Fruit fly (Drosophila melanogaster) whole organism, adult: ENCODE measurements around the gene CG33965.
"Not testable (repeated sequence)": the region's sequence is repeated elsewhere in the genome, so short reads cannot be mapped to it uniquely, and the experiment has no call there.

Experiments
- CG11617 ChIP-seq: fragments of 200-800 bp; sonication (Bioruptor generic); optimal IDR thresholded peaks from 2 replicates; lab custom pipeline; 2017; ENCODE audit warnings: mild to moderate bottlenecking, missing biosample characterization, missing genetic modification reagents, missing genetic modification characterization
- CG12768 ChIP-seq: fragments of 200-800 bp; sonication (Bioruptor generic); optimal IDR thresholded peaks from 2 replicates; lab custom pipeline; 2017; ENCODE audit warnings: missing biosample characterization, missing genetic modification characterization, mild to moderate bottlenecking, moderate library complexity, missing genetic modification reagents
- CG14711 ChIP-seq: fragments of 200-800 bp; sonication (Bioruptor generic); optimal IDR thresholded peaks from 2 replicates; lab custom pipeline; 2018; ENCODE audit warnings: missing biosample characterization, mild to moderate bottlenecking, missing genetic modification characterization, moderate library complexity
- CG1620 ChIP-seq: fragments of 200-800 bp; sonication (Bioruptor generic); optimal IDR thresholded peaks from 2 replicates; lab custom pipeline; 2016; ENCODE audit warnings: missing biosample characterization, missing genetic modification characterization
- CG33017 ChIP-seq: fragments of 200-800 bp; sonication (Bioruptor generic); optimal IDR thresholded peaks from 2 replicates; lab custom pipeline; 2018; ENCODE audit warnings: missing biosample characterization, mild to moderate bottlenecking, missing genetic modification characterization, moderate library complexity
- CG5204 ChIP-seq: fragments of 200-800 bp; sonication (Bioruptor generic); optimal IDR thresholded peaks from 2 replicates; lab custom pipeline; 2016; ENCODE audit warnings: missing biosample characterization, missing genetic modification characterization
- CG7045 ChIP-seq: fragments of 200-800 bp; sonication (Bioruptor generic); optimal IDR thresholded peaks from 2 replicates; lab custom pipeline; 2017; ENCODE audit warnings: missing biosample characterization, mild to moderate bottlenecking, missing genetic modification characterization
- CG7101 ChIP-seq: fragments of 200-800 bp; sonication (Bioruptor generic); optimal IDR thresholded peaks from 2 replicates; lab custom pipeline; 2018; ENCODE audit warnings: missing biosample characterization, mild to moderate bottlenecking, missing genetic modification characterization, moderate library complexity
- Clk ChIP-seq: fragments of 200-800 bp; sonication (Bioruptor generic); optimal IDR thresholded peaks from 2 replicates; lab custom pipeline; 2017; ENCODE audit warnings: missing biosample characterization, missing genetic modification characterization
- Crg-1 ChIP-seq: fragments of 200-800 bp; sonication (Bioruptor generic); optimal IDR thresholded peaks from 2 replicates; lab custom pipeline; 2016; ENCODE audit warnings: missing biosample characterization, missing genetic modification characterization
- Hr96 ChIP-seq: fragments of 200-800 bp; sonication (Bioruptor generic); optimal IDR thresholded peaks from 2 replicates; lab custom pipeline; 2016; ENCODE audit warnings: missing biosample characterization, missing genetic modification characterization
- Mnt ChIP-seq: fragments of 200-800 bp; sonication (Bioruptor generic); optimal IDR thresholded peaks from 2 replicates; lab custom pipeline; 2016; ENCODE audit warnings: missing biosample characterization, mild to moderate bottlenecking, missing genetic modification characterization
- bab1 ChIP-seq: fragments of 200-800 bp; sonication (Bioruptor generic); optimal IDR thresholded peaks from 3 replicates; lab custom pipeline; 2019; ENCODE audit warnings: missing biosample characterization, mild to moderate bottlenecking, missing genetic modification characterization, moderate library complexity
- cic ChIP-seq: fragments of 200-800 bp; sonication (Bioruptor generic); optimal IDR thresholded peaks from 2 replicates; lab custom pipeline; 2017; ENCODE audit warnings: missing biosample characterization, mild to moderate bottlenecking, missing genetic modification characterization, moderate library complexity
- cnc ChIP-seq, 2 experiments: fragments of >200 bp; optimal IDR thresholded peaks; 2 replicates each; lab custom pipeline; 2017
- kay ChIP-seq: fragments of 200-800 bp; sonication (Bioruptor generic); peaks from one replicate; lab custom pipeline; 2016; ENCODE audit warnings: missing biosample characterization, missing genetic modification characterization, borderline replicate concordance
- ovo ChIP-seq: fragments of 200-800 bp; sonication (Bioruptor generic); optimal IDR thresholded peaks from 2 replicates; lab custom pipeline; 2016; ENCODE audit warnings: missing biosample characterization, missing genetic modification characterization
- pad ChIP-seq: fragments of 200-800 bp; sonication (Bioruptor generic); optimal IDR thresholded peaks from 3 replicates; lab custom pipeline; 2017; ENCODE audit warnings: missing biosample characterization, missing genetic modification characterization, mild to moderate bottlenecking, moderate library complexity, missing genetic modification reagents
- tj ChIP-seq: fragments of 200-800 bp; sonication (Bioruptor generic); optimal IDR thresholded peaks from 3 replicates; lab custom pipeline; 2017; ENCODE audit warnings: missing biosample characterization, mild to moderate bottlenecking, missing genetic modification characterization, moderate library complexity
- toe ChIP-seq: fragments of 200-800 bp; sonication (Bioruptor generic); optimal IDR thresholded peaks from 2 replicates; lab custom pipeline; 2016; ENCODE audit warnings: missing biosample characterization, missing genetic modification characterization

CG33965 gene

DNA sequence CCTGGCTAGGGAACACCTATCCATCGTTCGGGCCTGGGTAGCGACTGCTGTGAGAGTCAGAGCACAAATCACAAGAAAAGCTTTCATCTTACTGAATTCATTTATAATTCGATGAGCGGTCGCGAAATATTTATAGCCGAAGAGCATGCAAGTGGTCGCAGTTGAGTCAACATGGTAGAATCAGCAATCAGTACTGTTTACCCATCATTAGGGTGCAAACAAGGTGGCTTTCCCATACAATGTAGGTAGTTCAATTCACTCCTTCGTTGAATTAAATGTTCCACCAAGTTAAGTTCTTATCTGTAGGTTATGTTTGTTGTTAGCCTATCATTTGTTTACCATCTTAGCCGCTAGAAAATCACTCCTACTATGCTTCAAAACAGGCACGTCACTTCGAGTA, 14.1 kb upstream of the CG33965 start, which contains the start of gene LysP:
Gene LysP, minus strand, starts transcription at position 101 of the 400 bp plus-strand sequence.
- TF ChIP-seq pad (GFP tag; lab: Kevin White, UChicago) (no peak), Hr96 (GFP tag; lab: Kevin White, UChicago) (no peak), kay (GFP tag; lab: Kevin White, UChicago) (no peak), CG7101 (tag; lab: Kevin White, UChicago) (no peak), bab1 (GFP tag; lab: Kevin White, UChicago) (no peak), CG11617 (GFP tag; lab: Kevin White, UChicago) (no peak), CG1620 (no peak), toe (GFP tag; lab: Kevin White, UChicago) (no peak), Clk (GFP tag; lab: Kevin White, UChicago) (no peak), CG14711 (tag; lab: Kevin White, UChicago) (no peak), ovo (GFP tag; lab: Kevin White, UChicago) (no peak), cnc (optimal IDR thresholded peaks at IDR 0.05; lab: Kevin White, UChicago) (no peak), CG7045 (no peak), CG33017 (no peak), cic (GFP tag; lab: Kevin White, UChicago) (no peak), Mnt (GFP tag; lab: Kevin White, UChicago) (no peak), Crg-1 (GFP tag; lab: Kevin White, UChicago) (no peak), CG5204 (GFP tag; lab: Kevin White, UChicago) (no peak), tj (GFP tag; lab: Kevin White, UChicago) (no peak), CG12768 (no peak)

DNA sequence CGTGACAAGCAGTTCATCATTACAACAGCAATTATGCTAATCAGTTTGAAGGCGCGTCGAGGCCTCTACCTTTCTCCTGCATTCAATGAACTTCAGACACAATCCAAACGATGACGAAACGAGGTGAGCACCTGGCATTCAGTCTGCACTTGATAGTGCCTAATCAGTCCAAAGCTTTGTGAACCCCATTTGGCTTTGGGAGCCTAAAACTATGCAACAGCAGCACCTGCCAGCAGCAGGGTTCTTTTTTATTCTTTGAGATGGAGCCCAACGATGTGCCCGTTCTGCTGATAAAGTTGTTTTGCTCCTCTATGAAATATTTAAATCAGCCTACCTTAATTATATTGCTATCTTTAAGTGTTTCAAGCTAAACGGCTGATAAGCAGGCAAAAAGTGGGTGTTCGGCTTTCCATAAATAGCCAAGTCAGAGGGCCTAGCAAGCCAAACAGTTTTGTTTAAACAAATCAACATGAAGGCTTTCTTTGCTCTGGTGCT, 5.3 kb upstream of the CG33965 start, which contains the start of gene LysS:
Gene LysS, plus strand, starts transcription at position 445 of the 495 bp plus-strand sequence.
- TF ChIP-seq CG33017, result no peak
- no peak for TF ChIP-seq Hr96 (GFP tag; lab: Kevin White, UChicago)
- TF ChIP-seq bab1 (GFP tag; lab: Kevin White, UChicago), result no peak
- no peak for TF ChIP-seq Mnt (GFP tag; lab: Kevin White, UChicago)
- TF ChIP-seq pad (GFP tag; lab: Kevin White, UChicago), result no peak

DNA sequence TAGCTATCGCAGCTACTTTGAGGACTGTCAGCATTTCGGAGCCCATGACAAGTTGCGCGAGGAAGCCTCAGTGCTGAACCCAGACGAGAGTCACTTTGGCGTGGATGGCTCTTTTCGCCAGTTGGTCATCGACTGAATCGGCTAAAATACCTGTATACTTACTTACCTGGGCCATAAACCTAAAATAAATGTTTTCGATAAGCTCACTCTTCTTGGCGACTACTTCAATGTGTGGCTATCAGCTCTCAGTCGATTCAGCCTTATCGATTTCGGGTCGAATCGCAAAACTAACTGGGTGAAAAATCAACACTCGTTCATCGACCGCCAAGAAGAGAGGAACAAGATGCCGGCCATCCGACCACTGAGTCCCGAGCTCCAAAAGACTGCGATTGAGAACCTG, 1.1 kb downstream of the CG33965 start, which contains the start of gene CG33966:
Gene CG33966, plus strand, starts transcription at position 301 of the 400 bp plus-strand sequence.
- TF ChIP-seq CG11617 (GFP tag; lab: Kevin White, UChicago) (no peak), Mnt (GFP tag; lab: Kevin White, UChicago) (no peak), CG7045 (no peak), CG14711 (tag; lab: Kevin White, UChicago) (no peak), ovo (GFP tag; lab: Kevin White, UChicago) (no peak), Clk (GFP tag; lab: Kevin White, UChicago) (no peak), CG5204 (GFP tag; lab: Kevin White, UChicago) (no peak)

DNA sequence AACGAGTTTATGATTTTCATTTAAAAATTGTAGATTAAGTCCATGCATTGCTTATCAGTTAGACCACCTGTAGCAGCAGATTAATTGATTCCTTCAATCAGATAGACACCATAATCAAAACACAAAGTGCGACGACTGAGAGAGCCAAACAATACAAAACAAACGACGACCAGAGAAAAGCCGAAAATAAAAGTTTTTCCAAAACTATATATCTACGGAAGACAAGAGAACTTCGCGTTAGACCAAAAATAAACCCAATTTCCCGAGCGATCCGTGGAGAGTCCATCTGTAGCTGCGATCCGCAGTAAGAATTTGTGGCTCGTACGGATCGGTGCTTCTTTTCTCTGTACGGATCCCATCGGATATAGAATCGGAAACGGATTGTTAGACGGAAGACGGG, 2.7 kb downstream of the CG33965 start, which contains the start of gene galene:
Gene galene, plus strand, starts transcription at position 301 of the 400 bp plus-strand sequence.
- TF ChIP-seq ovo (GFP tag; lab: Kevin White, UChicago) (no peak), CG12768 (no peak), cic (GFP tag; lab: Kevin White, UChicago) (no peak), CG14711 (tag; lab: Kevin White, UChicago) (no peak), cnc (optimal IDR thresholded peaks at IDR 0.05; lab: Kevin White, UChicago) (no peak), tj (GFP tag; lab: Kevin White, UChicago) (no peak), CG7045 (no peak)

DNA sequence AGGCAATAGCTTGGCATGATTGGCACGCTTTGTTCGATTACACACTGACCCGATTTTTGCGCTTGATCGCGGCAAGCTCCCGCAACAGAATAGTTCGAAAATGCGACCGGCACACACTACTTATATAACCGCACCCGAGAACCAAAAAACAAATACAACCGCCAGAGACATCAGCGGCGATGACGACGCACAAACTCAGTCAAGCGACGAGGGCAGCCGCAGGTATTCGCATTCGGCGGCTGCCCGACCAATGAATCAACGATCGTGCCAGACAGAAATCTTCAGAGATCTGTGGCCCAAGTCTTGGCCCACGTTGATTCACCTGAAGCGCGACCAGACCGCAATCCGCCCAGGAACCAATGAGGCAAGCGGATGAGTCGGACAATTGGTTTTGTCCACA, 5.5 kb downstream of the CG33965 start, which contains the start of gene CG9192:
Gene CG9192, minus strand, starts transcription at position 101 of the 400 bp plus-strand sequence.
- TF ChIP-seq Clk (GFP tag; lab: Kevin White, UChicago), result no peak

- TF ChIP-seq toe, pad, Crg-1 (GFP tag; lab: Kevin White, UChicago): not testable (repeated sequence)
Measured at dm6 chr3L:1245810-1246209, 13.1 kb downstream of the CG33965 start, which contains the start of gene Klp61F. Gene Klp61F, minus strand, starts transcription at chr3L:1245910.

- not testable (repeated sequence) for TF ChIP-seq CG33017; CG14711 (tag; lab: Kevin White, UChicago); CG7101 (tag; lab: Kevin White, UChicago)
Measured at dm6 chr3L:1246823-1247222, 14.1 kb downstream of the CG33965 start, which contains the start of gene CG32318. Gene CG32318, minus strand, starts transcription at chr3L:1246923.
